Worm (Caenorhabditis elegans): Measurements from ENCODE around the gene K02B7.3.

- TF ChIP-seq klf-2 (GFP tag; conservative IDR thresholded peaks at IDR 0.05), result no peak
- no peak for TF ChIP-seq flt-1 (GFP tag; IDR thresholded peaks at IDR 0.05)
These were observed at the start of gene K02B7.3 for ce11 chrII:14695201-14695600.
